Worm (Caenorhabditis elegans): ENCODE measurements around the gene C12D8.13.

The C12D8.13 gene

ce11 chrV:10220605-10221004, at the start of gene C12D8.13:
TSS of gene C12D8.13 (minus strand) at chrV:10220705.
- TF ChIP-seq dao-5 (tag; optimal IDR thresholded peaks at IDR 0.05) (no peak), W03F9.2 (tag; optimal IDR thresholded peaks at IDR 0.05) (no peak), him-1 (tag; optimal IDR thresholded peaks at IDR 0.05) (no peak)

- TF ChIP-seq W03F9.2 (tag; optimal IDR thresholded peaks at IDR 0.05) (no peak), him-1 (tag; optimal IDR thresholded peaks at IDR 0.05) (no peak), dao-5 (tag; optimal IDR thresholded peaks at IDR 0.05) (no peak)
Observed at ce11 chrV:10270214-10270613, 49.7 kb upstream of the C12D8.13 start, which contains the start of gene ric-4. TSS of gene ric-4 (minus strand) at chrV:10270314.

ce11 chrV:10266050-10266449, 45.5 kb upstream of the C12D8.13 start:
- TF ChIP-seq him-1 (tag; optimal IDR thresholded peaks at IDR 0.05) (no peak), W03F9.2 (tag; optimal IDR thresholded peaks at IDR 0.05) (no peak), dao-5 (tag; optimal IDR thresholded peaks at IDR 0.05) (no peak)

- no peak for TF ChIP-seq him-1 (tag; optimal IDR thresholded peaks at IDR 0.05)
- no peak for TF ChIP-seq dao-5 (tag; optimal IDR thresholded peaks at IDR 0.05)
- no peak for TF ChIP-seq W03F9.2 (tag; optimal IDR thresholded peaks at IDR 0.05)
Observed at ce11 chrV:10265019-10265418, 44.5 kb upstream of the C12D8.13 start.

- TF ChIP-seq him-1 (tag; optimal IDR thresholded peaks at IDR 0.05): peak; percentile 15
- TF ChIP-seq W03F9.2 (tag; optimal IDR thresholded peaks at IDR 0.05): no peak
Observed at ce11 chrV:10260460-10260859, 40.0 kb upstream of the C12D8.13 start, which contains the start of gene sri-18. TSS of gene sri-18 (minus strand) at chrV:10260560.

DNA sequence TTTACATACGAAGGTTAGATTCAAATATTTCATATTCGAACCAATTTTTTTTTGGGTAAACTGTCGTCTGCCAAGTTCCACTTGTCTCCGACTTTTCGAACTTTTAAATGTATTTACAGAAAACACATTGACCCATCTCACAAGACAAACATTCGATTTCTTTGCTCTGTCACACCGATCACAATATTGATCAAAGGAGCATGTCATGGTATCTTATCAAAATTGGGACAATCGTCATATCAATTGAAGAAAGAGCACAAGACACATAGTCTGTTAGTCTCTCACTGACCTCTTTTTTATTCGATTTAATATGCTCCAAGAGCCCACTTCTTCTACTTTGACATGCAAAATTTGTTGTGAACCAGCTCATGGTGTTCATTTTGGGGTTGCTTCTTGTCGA, 35.5 kb upstream of the C12D8.13 start, which contains the start of gene nhr-232:
Gene nhr-232, plus strand, starts transcription at position 121 of the 400 bp plus-strand sequence.
- TF ChIP-seq him-1 (tag; optimal IDR thresholded peaks at IDR 0.05) (no peak), W03F9.2 (tag; optimal IDR thresholded peaks at IDR 0.05) (no peak), dao-5 (tag; optimal IDR thresholded peaks at IDR 0.05) (no peak)

ce11 chrV:10255005-10255472, 34.5 kb upstream of the C12D8.13 start, which contains the start of gene rop-1:
TSS of gene rop-1 (minus strand) at chrV:10255055.
- TF ChIP-seq W03F9.2 (tag; optimal IDR thresholded peaks at IDR 0.05) (no peak), dao-5 (tag; optimal IDR thresholded peaks at IDR 0.05) (no peak), him-1 (tag; optimal IDR thresholded peaks at IDR 0.05) (no peak)

ce11 chrV:10252682-10253081, 32.2 kb upstream of the C12D8.13 start:
- no peak for TF ChIP-seq him-1 (tag; optimal IDR thresholded peaks at IDR 0.05)
- TF ChIP-seq W03F9.2 (tag; optimal IDR thresholded peaks at IDR 0.05): no peak
- TF ChIP-seq dao-5 (tag; optimal IDR thresholded peaks at IDR 0.05): no peak

DNA sequence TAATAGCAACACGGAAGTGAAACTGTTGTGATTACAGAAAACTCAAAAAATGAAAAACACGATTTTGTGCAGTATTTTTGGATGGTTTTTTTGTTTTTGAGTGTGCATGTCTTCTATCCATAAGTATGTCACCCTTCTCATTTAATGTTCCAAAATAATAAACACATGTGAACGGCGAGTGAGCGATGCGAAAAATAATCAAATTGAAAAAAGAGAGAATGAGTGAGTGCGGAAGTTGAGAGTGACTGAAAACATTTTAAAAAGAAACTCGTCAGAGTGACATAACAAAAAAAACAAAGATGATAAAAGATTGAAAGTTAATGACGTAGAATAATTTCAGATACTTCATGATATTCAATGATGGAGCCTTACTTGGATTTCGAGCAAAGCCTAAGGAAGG, 29.0 kb upstream of the C12D8.13 start:
- TF ChIP-seq dao-5 (tag; optimal IDR thresholded peaks at IDR 0.05) (no peak), him-1 (tag; optimal IDR thresholded peaks at IDR 0.05) (no peak), W03F9.2 (tag; optimal IDR thresholded peaks at IDR 0.05) (no peak)

DNA sequence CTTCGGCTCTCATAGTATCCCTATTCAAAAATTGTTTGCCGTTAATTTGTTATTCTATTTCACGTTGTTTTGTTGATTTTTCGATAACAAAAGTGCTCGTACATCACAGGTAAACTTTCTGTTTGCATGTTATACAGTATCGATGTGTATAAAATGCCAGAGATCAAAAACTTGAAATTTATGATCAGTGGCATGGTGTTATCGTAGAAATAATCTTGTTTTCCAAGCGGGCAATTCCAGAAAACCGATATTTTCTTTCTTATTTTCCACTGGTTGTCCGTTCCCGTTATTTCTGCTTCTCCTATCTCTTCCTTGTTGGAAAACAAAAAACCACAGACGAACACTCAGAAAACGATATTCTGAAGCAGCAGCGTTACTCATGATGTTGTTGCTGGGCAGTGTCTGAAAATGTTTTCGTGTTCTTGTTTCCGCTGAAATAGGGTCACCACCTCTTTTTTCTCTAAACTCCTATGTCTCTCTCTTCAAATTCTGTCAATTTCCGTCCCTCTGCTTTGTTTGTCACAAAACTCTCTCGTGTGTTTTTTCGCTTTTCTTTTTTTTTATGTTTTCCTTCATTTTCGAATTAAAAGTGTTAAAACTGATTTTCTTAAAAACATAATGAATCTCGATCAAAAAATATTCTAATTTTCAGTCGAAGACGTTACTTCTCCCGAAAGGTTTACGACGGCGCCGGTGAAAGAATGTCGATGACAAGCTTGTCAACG, 27.9 kb upstream of the C12D8.13 start, which contains the start of gene akt-1:
Gene akt-1, plus strand, starts transcription at position 651 of the 725 bp plus-strand sequence.
- TF ChIP-seq him-1 (tag; optimal IDR thresholded peaks at IDR 0.05): no peak
- TF ChIP-seq W03F9.2 (tag; optimal IDR thresholded peaks at IDR 0.05): no peak
- TF ChIP-seq dao-5 (tag; optimal IDR thresholded peaks at IDR 0.05): no peak

DNA sequence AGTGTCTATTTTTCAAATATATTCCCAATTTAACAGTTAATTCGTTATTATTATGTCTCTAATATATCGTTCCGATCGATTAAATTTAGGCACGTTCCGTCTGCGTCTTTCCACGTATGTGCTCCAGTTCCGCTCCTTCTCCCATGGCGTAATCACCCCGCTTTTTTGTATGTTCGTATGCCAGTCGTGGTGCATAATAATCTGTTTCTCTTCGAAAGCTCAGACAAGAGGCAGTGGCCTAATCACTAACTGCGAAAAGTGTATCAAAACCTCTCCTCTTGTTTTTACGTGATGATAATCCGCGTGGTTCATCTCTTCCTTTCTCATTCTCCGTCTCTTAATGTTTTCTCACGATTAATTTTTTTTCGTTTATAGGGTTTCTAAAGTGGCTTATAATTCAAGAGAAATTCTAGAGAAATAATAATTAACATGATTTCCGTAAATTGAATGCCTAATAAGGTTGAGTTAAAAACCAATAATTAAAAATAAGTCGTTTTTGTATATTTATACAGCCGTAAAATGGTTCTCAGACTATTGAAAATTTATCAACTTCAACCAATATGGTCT, 27.3 kb upstream of the C12D8.13 start:
- TF ChIP-seq W03F9.2 (tag; optimal IDR thresholded peaks at IDR 0.05) (no peak), him-1 (tag; optimal IDR thresholded peaks at IDR 0.05) (no peak), dao-5 (tag; optimal IDR thresholded peaks at IDR 0.05) (no peak)

ce11 chrV:10246967-10247366, 26.5 kb upstream of the C12D8.13 start:
- TF ChIP-seq him-1 (tag; optimal IDR thresholded peaks at IDR 0.05) (no peak), dao-5 (tag; optimal IDR thresholded peaks at IDR 0.05) (no peak)

DNA sequence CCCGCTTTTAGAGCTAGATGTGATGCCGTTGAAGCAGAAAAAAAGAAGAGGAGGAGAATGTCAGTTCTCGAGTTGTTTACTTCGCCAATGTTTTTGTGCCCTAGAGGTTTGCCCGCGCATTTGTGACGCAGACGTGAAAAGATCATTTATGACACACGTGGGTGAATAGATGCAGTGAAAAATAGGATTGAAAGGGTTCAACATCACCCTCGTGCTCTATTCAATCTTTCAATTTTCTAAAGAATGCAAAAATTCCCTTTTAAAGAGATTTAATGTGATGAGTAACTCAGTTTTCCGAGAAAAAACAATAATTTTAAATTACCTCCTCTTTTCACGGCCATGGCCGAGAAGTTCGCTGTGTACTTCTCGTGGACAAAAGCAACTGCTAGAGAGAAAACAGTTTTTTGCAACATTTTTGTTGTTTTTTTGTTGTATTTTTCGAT, 26.0 kb upstream of the C12D8.13 start:
- TF ChIP-seq W03F9.2 (tag; optimal IDR thresholded peaks at IDR 0.05) (no peak), dao-5 (tag; optimal IDR thresholded peaks at IDR 0.05) (no peak), him-1 (tag; optimal IDR thresholded peaks at IDR 0.05) (no peak)

DNA sequence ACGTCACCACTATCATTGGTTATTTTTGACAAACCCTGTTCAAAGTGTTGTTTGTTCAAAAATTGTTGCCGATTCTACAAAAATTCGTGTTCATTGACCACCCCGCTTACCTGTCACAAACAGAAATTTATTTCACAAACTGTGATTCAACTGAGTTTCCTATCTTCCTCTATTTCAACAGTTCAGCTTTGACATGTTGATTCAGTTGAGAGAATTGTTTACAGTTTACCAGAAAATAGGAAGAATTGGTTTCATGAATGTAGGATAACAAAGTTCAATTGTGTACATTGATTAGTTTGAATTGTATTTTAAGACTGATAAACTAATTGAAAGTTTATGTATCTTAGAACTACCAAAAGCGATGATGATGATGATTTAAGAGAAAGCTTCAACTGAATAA, 25.1 kb upstream of the C12D8.13 start:
- TF ChIP-seq him-1 (tag; optimal IDR thresholded peaks at IDR 0.05): no peak
- TF ChIP-seq W03F9.2 (tag; optimal IDR thresholded peaks at IDR 0.05): no peak
- no peak for TF ChIP-seq dao-5 (tag; optimal IDR thresholded peaks at IDR 0.05)
